Fruit fly (Drosophila melanogaster): ENCODE measurements around the gene CG42587.

CG42587 gene

DNA sequence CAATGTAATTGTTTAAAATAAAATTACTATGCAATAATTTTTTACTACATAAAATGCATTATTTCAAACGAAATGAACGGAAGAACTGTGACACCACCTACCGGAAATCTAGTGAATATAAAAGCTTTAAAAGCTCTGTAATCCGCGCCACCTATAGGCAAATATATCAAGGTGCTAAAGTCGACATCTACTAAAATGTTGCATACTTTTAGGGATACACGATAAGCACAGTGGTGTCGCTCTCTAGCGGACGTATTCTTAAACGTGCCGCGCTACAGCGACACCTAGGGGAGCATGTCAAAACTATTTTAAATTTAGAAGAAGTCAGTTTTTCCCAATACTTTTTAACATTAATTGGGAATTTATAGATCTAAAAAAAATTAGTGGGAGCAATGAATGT, 38.8 kb downstream of the CG42587 start:
- no peak for TF ChIP-seq noc (tag; optimal IDR thresholded peaks at IDR 0.05)

DNA sequence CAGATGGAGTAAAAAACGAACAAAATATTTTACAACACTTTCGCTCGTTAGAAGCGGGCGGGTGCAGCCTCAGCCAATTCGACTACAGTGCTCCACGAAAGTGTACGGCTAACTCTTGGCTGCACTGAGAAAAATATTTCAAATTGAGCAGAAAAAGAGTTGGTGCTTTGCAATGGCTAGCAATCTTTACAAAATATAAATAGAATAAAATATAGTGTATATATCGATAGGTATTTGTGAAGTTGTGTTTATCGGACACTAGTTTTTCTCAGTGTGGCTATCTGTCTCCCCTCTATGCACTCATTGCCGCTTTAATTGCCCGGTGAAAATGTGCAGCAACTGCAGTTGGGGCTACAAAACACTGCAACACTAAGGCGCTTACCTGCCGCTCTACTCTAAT, 43.5 kb downstream of the CG42587 start:
- no peak for TF ChIP-seq noc (tag; optimal IDR thresholded peaks at IDR 0.05)

DNA sequence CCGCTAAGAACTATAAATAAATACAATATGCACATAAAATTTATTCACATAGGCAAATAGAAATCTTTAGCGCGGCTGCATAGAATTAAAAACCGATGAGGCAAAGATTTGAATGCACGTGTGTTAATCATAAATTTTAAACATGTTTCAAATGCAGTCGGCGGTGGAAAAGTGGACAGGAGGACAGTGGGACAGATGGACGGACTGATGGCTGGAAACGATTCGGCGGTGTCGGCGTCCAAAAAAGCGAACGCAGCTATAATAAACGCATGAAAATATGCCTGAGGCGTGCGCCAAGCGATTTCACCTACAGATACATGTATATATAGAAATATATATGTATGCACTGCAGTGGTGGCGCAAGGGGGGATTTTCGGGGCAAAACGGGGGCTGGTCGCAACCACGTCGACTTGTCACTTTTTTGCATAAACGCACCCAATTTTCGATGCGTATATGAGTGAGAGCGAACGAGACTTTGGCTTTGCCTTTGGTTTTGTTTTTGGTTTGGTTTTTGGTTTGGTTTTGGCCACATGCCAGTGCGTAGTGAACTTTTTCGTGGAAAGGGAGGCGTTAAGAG, 45.4 kb downstream of the CG42587 start:
- TF ChIP-seq noc (tag; optimal IDR thresholded peaks at IDR 0.05): no peak

DNA sequence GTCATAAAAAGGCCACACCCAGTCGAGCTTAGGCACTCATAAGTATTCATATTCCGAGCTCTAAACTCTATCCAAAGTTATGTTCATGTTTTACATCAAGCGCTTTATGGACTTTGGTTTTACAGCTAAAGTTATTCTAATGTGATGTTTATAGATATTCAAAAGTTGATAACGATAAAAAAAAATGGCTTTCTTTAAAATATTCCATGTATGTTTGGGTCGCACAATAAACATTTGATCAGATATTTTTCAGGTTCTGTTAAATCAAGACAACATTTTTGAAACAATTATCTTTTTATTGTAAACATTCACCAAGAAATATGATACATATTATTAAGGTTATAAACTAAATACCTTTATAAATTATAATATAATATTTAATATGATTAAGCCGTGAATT, 46.0 kb downstream of the CG42587 start:
- TF ChIP-seq noc (tag; optimal IDR thresholded peaks at IDR 0.05): no peak

DNA sequence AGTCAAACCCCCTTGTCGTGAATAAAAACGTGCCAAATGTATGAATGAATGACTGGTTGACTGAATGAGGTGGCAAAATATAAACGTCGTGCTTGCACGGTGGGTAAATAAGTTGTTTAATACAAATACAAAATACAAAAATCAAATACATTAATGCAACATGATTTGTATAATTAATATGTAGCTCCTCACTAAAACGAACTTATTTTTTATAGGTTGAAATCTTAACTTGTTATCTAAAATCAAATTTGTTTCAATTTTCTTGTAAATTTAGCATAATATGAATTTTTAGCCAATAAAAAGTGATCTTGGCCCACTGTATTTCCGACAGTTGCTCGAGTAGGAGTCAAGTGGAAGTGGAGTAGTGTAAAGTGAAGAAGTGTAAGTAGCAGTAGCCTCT, 47.1 kb downstream of the CG42587 start:
- peak; percentile 15 for TF ChIP-seq noc (tag; optimal IDR thresholded peaks at IDR 0.05)
